Worm (Caenorhabditis elegans) whole organism, late embryonic: ENCODE results near the gene ref-1.

Experiments
- K09A11.1 ChIP-seq: sonication (generic microtip); optimal IDR thresholded peaks from 2 replicates; lab custom pipeline; 2017; ENCODE audit warnings: antibody characterized with exemption, mild to moderate bottlenecking, missing genetic modification characterization, missing compliant biosample characterization; ENCODE audit not compliant: insufficient read depth
- ceh-24 ChIP-seq: sonication (generic microtip); optimal IDR thresholded peaks from 2 replicates; lab custom pipeline; 2016; ENCODE audit warnings: mild to moderate bottlenecking, missing genetic modification characterization, missing compliant biosample characterization
- ceh-9 ChIP-seq: sonication (generic microtip); optimal IDR thresholded peaks from 2 replicates; lab custom pipeline; 2016; ENCODE audit warnings: mild to moderate bottlenecking, missing genetic modification characterization, inconsistent platforms, missing compliant biosample characterization
- dve-1 ChIP-seq: sonication (generic microtip); optimal IDR thresholded peaks from 2 replicates; lab custom pipeline; 2017; ENCODE audit warnings: antibody characterized with exemption, mild to moderate bottlenecking, missing genetic modification characterization, missing compliant biosample characterization
- syd-9 ChIP-seq: sonication (generic microtip); optimal IDR thresholded peaks from 2 replicates; lab custom pipeline; 2016; ENCODE audit warnings: mild to moderate bottlenecking, missing genetic modification characterization, moderate library complexity, missing compliant biosample characterization
- tbx-2 ChIP-seq: sonication (generic microtip); optimal IDR thresholded peaks from 2 replicates; lab custom pipeline; 2016; ENCODE audit warnings: missing genetic modification characterization, missing compliant biosample characterization
- unc-55 ChIP-seq: sonication (generic microtip); optimal IDR thresholded peaks from 2 replicates; lab custom pipeline; 2017; ENCODE audit warnings: missing biosample characterization, missing genetic modification reagents, missing genetic modification characterization

- TF ChIP-seq dve-1 (tag; lab: Kevin White, UChicago) = no peak
- no peak for TF ChIP-seq ceh-9 (tag; lab: Kevin White, UChicago)
- TF ChIP-seq unc-55 (GFP tag; lab: Kevin White, UChicago) = no peak
- TF ChIP-seq tbx-2 (tag; lab: Kevin White, UChicago) = no peak
- no peak for TF ChIP-seq ceh-24 (tag; lab: Kevin White, UChicago)
- no peak for TF ChIP-seq K09A11.1 (tag; lab: Kevin White, UChicago)
- TF ChIP-seq syd-9 (tag; lab: Kevin White, UChicago) = no peak
Measured at ce11 chrII:10245612-10246011, 27.3 kb downstream of the ref-1 start.
